Worm (Caenorhabditis elegans) whole organism, young adult: ENCODE results near the gene npr-32.

ENCODE experiments used
- B0035.1 ChIP-seq: sonication (generic microtip); optimal IDR thresholded peaks from 2 replicates; lab custom pipeline; 2016; ENCODE audit warnings: missing genetic modification characterization, mild to moderate bottlenecking, missing compliant biosample characterization, missing genotype, missing genetic modification reagents
- D2030.7 ChIP-seq: fragments of 200-800 bp; sonication (Bioruptor generic); IDR thresholded peaks from 2 replicates; pipeline ENCODE4 v1.3.6; 2022; ENCODE audit warnings: missing genetic modification reagents, missing genetic modification characterization, missing compliant biosample characterization
- F23B12.7 ChIP-seq: sonication (generic microtip); optimal IDR thresholded peaks from 2 replicates; lab custom pipeline; 2017; ENCODE audit warnings: missing genetic modification characterization, mild to moderate bottlenecking, missing compliant biosample characterization, antibody characterized with exemption, moderate library complexity; ENCODE audit not compliant: insufficient read depth
- F39B2.1 ChIP-seq: fragments of 200-800 bp; sonication (Bioruptor generic); IDR thresholded peaks from 2 replicates; pipeline ENCODE4 v1.3.6; 2022; ENCODE audit warnings: missing genetic modification reagents, missing genetic modification characterization, missing compliant biosample characterization
- K12H6.12 ChIP-seq: fragments of 200-800 bp; sonication (Bioruptor generic); optimal IDR thresholded peaks from 2 replicates; lab custom pipeline; 2018; ENCODE audit warnings: mild to moderate bottlenecking, missing genetic modification characterization, missing compliant biosample characterization
- T26A5.8 ChIP-seq: sonication (generic microtip); optimal IDR thresholded peaks from 2 replicates; lab custom pipeline; 2016; ENCODE audit warnings: missing genetic modification characterization, missing compliant biosample characterization
- Y53G8AR.9 ChIP-seq: fragments of 200-800 bp; sonication (Bioruptor generic); conservative IDR thresholded peaks from 2 replicates; pipeline ENCODE4 v1.3.6; 2022; ENCODE audit warnings: missing genetic modification reagents, missing genetic modification characterization, missing compliant biosample characterization
- Y79H2A.3 ChIP-seq: fragments of 200-800 bp; sonication (Bioruptor generic); conservative IDR thresholded peaks from 2 replicates; pipeline ENCODE4 v1.3.6; 2022; ENCODE audit warnings: missing genetic modification reagents, missing genetic modification characterization, missing compliant biosample characterization
- Y95B8A.8 ChIP-seq: fragments of 200-800 bp; sonication (Bioruptor generic); IDR thresholded peaks from 2 replicates; pipeline ENCODE4 v1.3.6; 2022; ENCODE audit warnings: missing genetic modification reagents, missing genetic modification characterization, missing compliant biosample characterization
- aptf-2 ChIP-seq: fragments of 200-800 bp; sonication (Bioruptor generic); conservative IDR thresholded peaks from 2 replicates; pipeline ENCODE4 v1.3.6; 2022; ENCODE audit warnings: missing genetic modification reagents, missing genetic modification characterization, missing compliant biosample characterization
- atf-7 ChIP-seq: sonication (generic microtip); optimal IDR thresholded peaks from 2 replicates; lab custom pipeline; 2017; ENCODE audit warnings: mild to moderate bottlenecking, missing genetic modification characterization, missing compliant biosample characterization
- attf-3 ChIP-seq: fragments of 200-800 bp; sonication (Bioruptor generic); conservative IDR thresholded peaks from 2 replicates; pipeline ENCODE4 v1.3.6; 2022; ENCODE audit warnings: missing genetic modification reagents, missing genetic modification characterization, missing compliant biosample characterization
- bed-2 ChIP-seq: fragments of 200-800 bp; sonication (Bioruptor generic); IDR thresholded peaks from 2 replicates; pipeline ENCODE4 v1.3.6; 2022; ENCODE audit warnings: missing genetic modification reagents, missing genetic modification characterization, missing compliant biosample characterization
- ccch-3 ChIP-seq: fragments of 200-800 bp; sonication (Bioruptor generic); optimal IDR thresholded peaks from 2 replicates; lab custom pipeline; 2018; ENCODE audit warnings: mild to moderate bottlenecking, missing genetic modification characterization, missing compliant biosample characterization
- cebp-1 ChIP-seq, 2 experiments: fragments of 200-800 bp in 1 of 2; sonication (Bioruptor generic) in 1 of 2; sonication (generic microtip) in 1 of 2; IDR thresholded peaks in 1 of 2; optimal IDR thresholded peaks in 1 of 2; 2 replicates each; pipeline versions ENCODE4 v1.3.6 to Lab custom; 2017 to 2022; ENCODE audit warnings: missing compliant biosample characterization in 2 of 2, missing genetic modification characterization in 2 of 2, mild to moderate bottlenecking in 1 of 2, missing genetic modification reagents in 1 of 2, moderate library complexity in 1 of 2
- ceh-100 ChIP-seq: fragments of 200-800 bp; sonication (Bioruptor generic); IDR thresholded peaks from 2 replicates; pipeline ENCODE4 v1.3.6; 2022; ENCODE audit warnings: missing genetic modification reagents, missing genetic modification characterization, missing compliant biosample characterization
- ceh-91 ChIP-seq: fragments of 200-800 bp; sonication (Bioruptor generic); IDR thresholded peaks from 2 replicates; pipeline ENCODE4 v1.3.6; 2022; ENCODE audit warnings: missing genetic modification reagents, missing genetic modification characterization, missing compliant biosample characterization
- ekl-4 ChIP-seq: fragments of 200-800 bp; sonication (Bioruptor generic); IDR thresholded peaks from 2 replicates; pipeline ENCODE4 v1.3.6; 2022; ENCODE audit warnings: missing genetic modification reagents, missing genetic modification characterization, missing compliant biosample characterization
- gei-17 ChIP-seq: fragments of 200-800 bp; sonication (Bioruptor generic); optimal IDR thresholded peaks from 2 replicates; lab custom pipeline; 2018; ENCODE audit warnings: mild to moderate bottlenecking, missing genetic modification characterization, missing compliant biosample characterization
- hlh-12 ChIP-seq: sonication (generic microtip); optimal IDR thresholded peaks from 2 replicates; lab custom pipeline; 2016; ENCODE audit warnings: missing genetic modification characterization, missing compliant biosample characterization
- hrde-1 ChIP-seq: sonication (generic microtip); optimal IDR thresholded peaks from 2 replicates; lab custom pipeline; 2016; ENCODE audit warnings: missing genetic modification characterization, mild to moderate bottlenecking, missing compliant biosample characterization, moderate library complexity, missing genotype, missing genetic modification reagents, borderline replicate concordance
- lin-26 ChIP-seq: fragments of 200-800 bp; sonication (Bioruptor generic); IDR thresholded peaks from 2 replicates; pipeline ENCODE4 v1.3.6; 2022; ENCODE audit warnings: missing genetic modification reagents, missing genetic modification characterization, missing compliant biosample characterization
- lin-54 ChIP-seq: fragments of 200-800 bp; sonication (Bioruptor generic); optimal IDR thresholded peaks from 2 replicates; lab custom pipeline; 2018; ENCODE audit warnings: mild to moderate bottlenecking, missing genetic modification characterization, missing compliant biosample characterization
- madf-3 ChIP-seq: fragments of 200-800 bp; sonication (Bioruptor generic); IDR thresholded peaks from 2 replicates; pipeline ENCODE4 v1.3.6; 2022; ENCODE audit warnings: missing genetic modification reagents, missing genetic modification characterization, missing compliant biosample characterization
- madf-6 ChIP-seq: fragments of 200-800 bp; sonication (Bioruptor generic); IDR thresholded peaks from 2 replicates; pipeline ENCODE4 v1.3.6; 2022; ENCODE audit warnings: missing genetic modification reagents, missing genetic modification characterization, missing compliant biosample characterization
- mxl-1 ChIP-seq: sonication (generic microtip); optimal IDR thresholded peaks from 2 replicates; lab custom pipeline; 2016; ENCODE audit warnings: missing genetic modification characterization, missing compliant biosample characterization
- nfya-1 ChIP-seq: sonication (generic microtip); optimal IDR thresholded peaks from 2 replicates; lab custom pipeline; 2017; ENCODE audit warnings: antibody characterized with exemption, missing compliant biosample characterization, missing genetic modification characterization, borderline replicate concordance; ENCODE audit not compliant: insufficient read depth
- nhr-179 ChIP-seq: sonication (generic microtip); optimal IDR thresholded peaks from 2 replicates; lab custom pipeline; 2016; ENCODE audit warnings: mild to moderate bottlenecking, missing genetic modification characterization, missing compliant biosample characterization
- nhr-80 ChIP-seq: sonication (generic microtip); optimal IDR thresholded peaks from 2 replicates; lab custom pipeline; 2016; ENCODE audit warnings: missing genetic modification characterization, missing compliant biosample characterization
- pha-4 ChIP-seq: fragments of 150-350 bp; sonication (generic microtip); optimal IDR thresholded peaks from 2 replicates; lab custom pipeline; 2014; ENCODE audit warnings: missing biosample characterization, missing genetic modification reagents, missing genetic modification characterization
- sea-2 ChIP-seq: fragments of 200-800 bp; sonication (Bioruptor generic); IDR thresholded peaks from 2 replicates; pipeline ENCODE4 v1.3.6; 2022; ENCODE audit warnings: missing genetic modification characterization, missing compliant biosample characterization
- snpc-1.1 ChIP-seq: sonication (generic microtip); optimal IDR thresholded peaks from 2 replicates; lab custom pipeline; 2017; ENCODE audit warnings: missing genetic modification characterization, mild to moderate bottlenecking, missing compliant biosample characterization, antibody characterized with exemption, moderate library complexity, missing genotype, missing genetic modification reagents; ENCODE audit not compliant: insufficient read depth
- snpc-3.4 ChIP-seq: sonication (generic microtip); optimal IDR thresholded peaks from 2 replicates; lab custom pipeline; 2017; ENCODE audit warnings: missing genetic modification characterization, mild to moderate bottlenecking, missing compliant biosample characterization, antibody characterized with exemption, moderate library complexity, missing genotype, missing genetic modification reagents
- snpc-4 ChIP-seq, 5 experiments: fragments of 150-350 bp in 1 of 5; sonication (generic microtip) in 4 of 5; optimal IDR thresholded peaks; 2 replicates each; lab custom pipeline; 2014 to 2018; ENCODE audit warnings: missing genetic modification characterization in 5 of 5, missing biosample characterization in 3 of 5, antibody characterized with exemption in 2 of 5, mild to moderate bottlenecking in 2 of 5, missing compliant biosample characterization in 2 of 5, missing genotype in 2 of 5, moderate library complexity in 2 of 5, missing genetic modification reagents in 1 of 5
- sptf-2 ChIP-seq: fragments of 200-800 bp; sonication (Bioruptor generic); optimal IDR thresholded peaks from 2 replicates; lab custom pipeline; 2018; ENCODE audit warnings: mild to moderate bottlenecking, missing genetic modification characterization, missing compliant biosample characterization
- unc-130 ChIP-seq: sonication (generic microtip); optimal IDR thresholded peaks from 2 replicates; lab custom pipeline; 2016; ENCODE audit warnings: missing genetic modification reagents, missing genetic modification characterization, missing compliant biosample characterization
- ztf-25 ChIP-seq: fragments of 200-800 bp; sonication (Bioruptor generic); IDR thresholded peaks from 2 replicates; pipeline ENCODE4 v1.3.6; 2022; ENCODE audit warnings: missing genetic modification reagents, missing genetic modification characterization, missing compliant biosample characterization
- ztf-26 ChIP-seq: sonication (generic microtip); optimal IDR thresholded peaks from 2 replicates; lab custom pipeline; 2017; ENCODE audit warnings: missing genetic modification characterization, missing compliant biosample characterization
- ztf-6 ChIP-seq: fragments of 200-800 bp; sonication (Bioruptor generic); IDR thresholded peaks from 2 replicates; pipeline ENCODE4 v1.3.6; 2022; ENCODE audit warnings: missing genetic modification reagents, missing genetic modification characterization, missing compliant biosample characterization

The npr-32 gene

ce11 chrIV:17277459-17278173, 46.8 kb upstream of the npr-32 start (continued):
- no peak for TF ChIP-seq Y95B8A.8 (GFP tag; lab: Robert Waterston, UW)
- no peak for TF ChIP-seq nhr-179 (tag; lab: Kevin White, UChicago)
- TF ChIP-seq sptf-2 (GFP tag; lab: Kevin White, UChicago): no peak
- TF ChIP-seq pha-4 (tag; lab: Kevin White, UChicago): no peak
- TF ChIP-seq snpc-1.1 (tag; lab: Kevin White, UChicago): no peak
- TF ChIP-seq F39B2.1: no peak
- TF ChIP-seq attf-3: no peak
- no peak for TF ChIP-seq B0035.1 (tag; lab: Kevin White, UChicago)
- TF ChIP-seq Y53G8AR.9 (GFP tag; lab: Robert Waterston, UW): no peak
- TF ChIP-seq lin-26 (GFP tag; lab: Robert Waterston, UW): 0 out of 2 replicates have a peak, but pooled peaks have one; percentile 11
- no peak for TF ChIP-seq K12H6.12 (tag; lab: Kevin White, UChicago)

ce11 chrIV:17276705-17277458, 46.0 kb upstream of the npr-32 start, which contains the start of gene clec-196:
Gene clec-196 (plus strand): TSS chrIV:17276956.
- TF ChIP-seq madf-3 (GFP tag; lab: Robert Waterston, UW) (0 out of 2 replicates have a peak, but pooled peaks have one; percentile 22), ekl-4 (GFP tag; lab: Robert Waterston, UW) (0 out of 2 replicates have a peak, but pooled peaks have one; percentile 7), snpc-4 (GFP tag; optimal IDR thresholded peaks at IDR 0.05; lab: Kevin White, UChicago) (no peak), snpc-4 (tag; optimal IDR thresholded peaks at IDR 0.05; lab: Kevin White, UChicago) (peak in 1 of 4 experiments; percentile 11), D2030.7 (GFP tag; lab: Robert Waterston, UW) (no peak), unc-130 (GFP tag; lab: Kevin White, UChicago) (no peak), ztf-6 (no peak), lin-54 (GFP tag; lab: Kevin White, UChicago) (peak; percentile 39), madf-6 (GFP tag; lab: Robert Waterston, UW) (0 out of 2 replicates have a peak, but pooled peaks have one; percentile 11), B0035.1 (tag; lab: Kevin White, UChicago) (no peak), cebp-1 (GFP tag; IDR thresholded peaks at IDR 0.05; lab: Robert Waterston, UW) (no peak), cebp-1 (tag; optimal IDR thresholded peaks at IDR 0.05; lab: Kevin White, UChicago) (peak; percentile 14)

ce11 chrIV:17275281-17275680, 44.4 kb upstream of the npr-32 start, which contains the start of gene lhfp-4:
Gene lhfp-4 (plus strand): TSS chrIV:17275581.
- TF ChIP-seq mxl-1 (tag; lab: Kevin White, UChicago) (no peak), nhr-80 (tag; lab: Kevin White, UChicago) (no peak), gei-17 (no peak), ceh-91 (no peak), ztf-25 (GFP tag; lab: Robert Waterston, UW) (no peak), ekl-4 (GFP tag; lab: Robert Waterston, UW) (no peak), T26A5.8 (tag; lab: Kevin White, UChicago) (no peak), ceh-100 (no peak), sea-2 (GFP tag; lab: Robert Waterston, UW) (no peak)
- TF ChIP-seq, all 124 proteins: peak for 0

ce11 chrIV:17273602-17274110, 42.8 kb upstream of the npr-32 start, which contains the start of gene gln-5:
Gene gln-5 (minus strand): TSS chrIV:17273652.
- TF ChIP-seq F23B12.7 (tag; lab: Kevin White, UChicago) (no peak), snpc-3.4 (tag; lab: Kevin White, UChicago) (peak; percentile 82), Y79H2A.3 (GFP tag; lab: Robert Waterston, UW) (no peak), ztf-26 (no peak), bed-2 (GFP tag; lab: Robert Waterston, UW) (no peak), atf-7 (no peak), cebp-1 (GFP tag; IDR thresholded peaks at IDR 0.05; lab: Robert Waterston, UW) (no peak), cebp-1 (tag; optimal IDR thresholded peaks at IDR 0.05; lab: Kevin White, UChicago) (no peak), hrde-1 (tag; lab: Kevin White, UChicago) (no peak), nfya-1 (tag; lab: Kevin White, UChicago) (no peak), aptf-2 (no peak), madf-6 (GFP tag; lab: Robert Waterston, UW) (peak; percentile 98), hlh-12 (tag; lab: Kevin White, UChicago) (no peak), ccch-3 (GFP tag; lab: Kevin White, UChicago) (no peak)
